Worm (Caenorhabditis elegans) whole organism, late embryonic: Measurements from ENCODE around the gene F44G4.3.
A peak's percentile ranks its signal among the peaks of the same experiment; 100 is the strongest.

Experiments used
- F13H6.1 ChIP-seq: sonication (generic microtip); optimal IDR thresholded peaks from 2 replicates; lab custom pipeline; 2016; ENCODE audit warnings: missing genetic modification characterization, missing compliant biosample characterization
- K02D7.2 ChIP-seq: sonication (generic microtip); optimal IDR thresholded peaks from 2 replicates; lab custom pipeline; 2017; ENCODE audit warnings: mild to moderate bottlenecking, missing genetic modification characterization, missing compliant biosample characterization
- K09A11.1 ChIP-seq: sonication (generic microtip); optimal IDR thresholded peaks from 2 replicates; lab custom pipeline; 2017; ENCODE audit warnings: antibody characterized with exemption, mild to moderate bottlenecking, missing genetic modification characterization, missing compliant biosample characterization; ENCODE audit not compliant: insufficient read depth
- Y22D7AL.16 ChIP-seq: sonication (generic microtip); optimal IDR thresholded peaks from 2 replicates; lab custom pipeline; 2016; ENCODE audit warnings: missing genetic modification characterization, missing compliant biosample characterization
- ahr-1 ChIP-seq: sonication (generic microtip); optimal IDR thresholded peaks from 2 replicates; lab custom pipeline; 2016; ENCODE audit warnings: missing genetic modification characterization, missing compliant biosample characterization
- ceh-14 ChIP-seq: sonication (generic microtip); optimal IDR thresholded peaks from 2 replicates; lab custom pipeline; 2016; ENCODE audit warnings: missing genotype, missing genetic modification characterization, missing compliant biosample characterization
- ceh-18 ChIP-seq: sonication (generic microtip); optimal IDR thresholded peaks from 2 replicates; lab custom pipeline; 2016; ENCODE audit warnings: missing genetic modification characterization, missing compliant biosample characterization
- ceh-19 ChIP-seq: fragments of 200-800 bp; sonication (Bioruptor generic); optimal IDR thresholded peaks from 2 replicates; lab custom pipeline; 2018; ENCODE audit warnings: mild to moderate bottlenecking, missing genetic modification characterization, missing compliant biosample characterization
- ceh-2 ChIP-seq: sonication (generic microtip); optimal IDR thresholded peaks from 2 replicates; lab custom pipeline; 2016; ENCODE audit warnings: missing genotype, missing genetic modification characterization, missing compliant biosample characterization
- ceh-24 ChIP-seq: sonication (generic microtip); optimal IDR thresholded peaks from 2 replicates; lab custom pipeline; 2016; ENCODE audit warnings: mild to moderate bottlenecking, missing genetic modification characterization, missing compliant biosample characterization
- ceh-30 ChIP-seq: fragments of 150-350 bp; optimal IDR thresholded peaks from 2 replicates; lab custom pipeline; 2014; ENCODE audit warnings: missing biosample characterization, missing genetic modification characterization
- ceh-31 ChIP-seq: sonication (generic microtip); optimal IDR thresholded peaks from 2 replicates; lab custom pipeline; 2016; ENCODE audit warnings: missing genetic modification characterization, missing compliant biosample characterization
- ceh-34 ChIP-seq: sonication (generic microtip); optimal IDR thresholded peaks from 2 replicates; lab custom pipeline; 2016; ENCODE audit warnings: mild to moderate bottlenecking, missing genetic modification characterization, missing compliant biosample characterization
- ceh-48 ChIP-seq: sonication (generic microtip); optimal IDR thresholded peaks from 2 replicates; lab custom pipeline; 2016; ENCODE audit warnings: missing genetic modification characterization, inconsistent platforms, missing compliant biosample characterization
- ceh-6 ChIP-seq: fragments of 200-800 bp; sonication (Bioruptor generic); optimal IDR thresholded peaks from 2 replicates; lab custom pipeline; 2018; ENCODE audit warnings: mild to moderate bottlenecking, missing genetic modification characterization, missing compliant biosample characterization
- ceh-9 ChIP-seq: sonication (generic microtip); optimal IDR thresholded peaks from 2 replicates; lab custom pipeline; 2016; ENCODE audit warnings: mild to moderate bottlenecking, missing genetic modification characterization, inconsistent platforms, missing compliant biosample characterization
- dve-1 ChIP-seq: sonication (generic microtip); optimal IDR thresholded peaks from 2 replicates; lab custom pipeline; 2017; ENCODE audit warnings: antibody characterized with exemption, mild to moderate bottlenecking, missing genetic modification characterization, missing compliant biosample characterization
- elt-2 ChIP-seq: sonication (generic microtip); optimal IDR thresholded peaks from 2 replicates; lab custom pipeline; 2016; ENCODE audit warnings: missing genetic modification reagents, missing genetic modification characterization, missing compliant biosample characterization
- elt-4 ChIP-seq: sonication (generic microtip); optimal IDR thresholded peaks from 2 replicates; lab custom pipeline; 2016; ENCODE audit warnings: missing genetic modification characterization, missing compliant biosample characterization
- ets-4 ChIP-seq: sonication (generic microtip); optimal IDR thresholded peaks from 2 replicates; lab custom pipeline; 2016; ENCODE audit warnings: missing genetic modification characterization, missing compliant biosample characterization
- fkh-10 ChIP-seq: fragments of 150-350 bp; optimal IDR thresholded peaks from 2 replicates; lab custom pipeline; 2014; ENCODE audit warnings: missing biosample characterization, missing genetic modification reagents, missing genetic modification characterization
- gmeb-2 ChIP-seq: sonication (generic microtip); optimal IDR thresholded peaks from 2 replicates; lab custom pipeline; 2016; ENCODE audit warnings: missing genetic modification characterization, inconsistent platforms, missing compliant biosample characterization
- hlh-15 ChIP-seq: sonication (generic microtip); optimal IDR thresholded peaks from 2 replicates; lab custom pipeline; 2016; ENCODE audit warnings: missing genetic modification characterization, missing compliant biosample characterization
- hlh-30 ChIP-seq: sonication (generic microtip); optimal IDR thresholded peaks from 2 replicates; lab custom pipeline; 2017; ENCODE audit warnings: antibody characterized with exemption, missing genetic modification characterization, missing compliant biosample characterization; ENCODE audit not compliant: insufficient read depth
- hlh-6 ChIP-seq: sonication (generic microtip); optimal IDR thresholded peaks from 2 replicates; lab custom pipeline; 2016; ENCODE audit warnings: missing genotype, missing genetic modification characterization, missing compliant biosample characterization
- madf-2 ChIP-seq: sonication (generic microtip); optimal IDR thresholded peaks from 2 replicates; lab custom pipeline; 2017; ENCODE audit warnings: missing genetic modification characterization, missing compliant biosample characterization
- nfya-1 ChIP-seq: sonication (generic microtip); optimal IDR thresholded peaks from 2 replicates; lab custom pipeline; 2017; ENCODE audit warnings: missing genetic modification characterization, mild to moderate bottlenecking, missing compliant biosample characterization, antibody characterized with exemption, moderate library complexity
- nhr-232 ChIP-seq: sonication (generic microtip); optimal IDR thresholded peaks from 2 replicates; lab custom pipeline; 2016; ENCODE audit warnings: missing genetic modification characterization, missing compliant biosample characterization
- pat-9 ChIP-seq: fragments of 200-800 bp; sonication (Bioruptor generic); optimal IDR thresholded peaks from 2 replicates; lab custom pipeline; 2018; ENCODE audit warnings: mild to moderate bottlenecking, missing genetic modification characterization, moderate library complexity, missing compliant biosample characterization
- pha-4 ChIP-seq: fragments of 150-350 bp; optimal IDR thresholded peaks from 2 replicates; lab custom pipeline; 2018; ENCODE audit warnings: missing biosample characterization, missing genetic modification reagents, missing genetic modification characterization
- ref-2 ChIP-seq: sonication (generic microtip); optimal IDR thresholded peaks from 2 replicates; lab custom pipeline; 2016; ENCODE audit warnings: missing genetic modification characterization, missing compliant biosample characterization
- syd-9 ChIP-seq: sonication (generic microtip); optimal IDR thresholded peaks from 2 replicates; lab custom pipeline; 2016; ENCODE audit warnings: mild to moderate bottlenecking, missing genetic modification characterization, moderate library complexity, missing compliant biosample characterization
- tbx-2 ChIP-seq: sonication (generic microtip); optimal IDR thresholded peaks from 2 replicates; lab custom pipeline; 2016; ENCODE audit warnings: missing genetic modification characterization, missing compliant biosample characterization
- tbx-7 ChIP-seq: sonication (generic microtip); optimal IDR thresholded peaks from 2 replicates; lab custom pipeline; 2016; ENCODE audit warnings: missing genotype, missing genetic modification characterization, missing compliant biosample characterization
- unc-3 ChIP-seq, 2 experiments: fragments of 200-800 bp in 1 of 2; sonication (Bioruptor generic) in 1 of 2; sonication (generic microtip) in 1 of 2; conservative IDR thresholded peaks in 1 of 2; optimal IDR thresholded peaks in 1 of 2; 2 replicates each; pipeline versions ENCODE4 v1.3.6 to Lab custom; 2016 to 2022; ENCODE audit warnings: missing compliant biosample characterization in 2 of 2, missing genetic modification characterization in 2 of 2, missing genetic modification reagents in 1 of 2
- unc-42 ChIP-seq: sonication (generic microtip); optimal IDR thresholded peaks from 2 replicates; lab custom pipeline; 2016; ENCODE audit warnings: missing genotype, missing genetic modification characterization, missing compliant biosample characterization
- unc-55 ChIP-seq: sonication (generic microtip); optimal IDR thresholded peaks from 2 replicates; lab custom pipeline; 2017; ENCODE audit warnings: missing biosample characterization, missing genetic modification reagents, missing genetic modification characterization
- unc-86 ChIP-seq: sonication (generic microtip); optimal IDR thresholded peaks from 2 replicates; lab custom pipeline; 2016; ENCODE audit warnings: missing genetic modification characterization, missing compliant biosample characterization
- zip-5 ChIP-seq: sonication (generic microtip); optimal IDR thresholded peaks from 2 replicates; lab custom pipeline; 2016; ENCODE audit warnings: missing genetic modification characterization, missing compliant biosample characterization

Gene F44G4.3

ce11 chrII:8987962-8988361, 9.5 kb downstream of the F44G4.3 start, which contains the start of gene C18E9.8:
C18E9.8 (minus strand) TSS chrII:8988062.
- TF ChIP-seq pat-9 (tag; lab: Kevin White, UChicago) (no peak), ceh-24 (no peak), ceh-48 (no peak)

ce11 chrII:8982683-8983082, 14.8 kb downstream of the F44G4.3 start, which contains the start of gene C18E9.7:
C18E9.7 (minus strand) TSS chrII:8982783.
- TF ChIP-seq hlh-6 (tag; lab: Kevin White, UChicago) = no peak
- no peak for TF ChIP-seq fkh-10 (GFP tag; lab: Kevin White, UChicago)
- TF ChIP-seq Y22D7AL.16 (tag; lab: Kevin White, UChicago) = no peak
- no peak for TF ChIP-seq pha-4

- peak; percentile 5 for TF ChIP-seq elt-2
- no peak for TF ChIP-seq ahr-1 (tag; lab: Kevin White, UChicago)
Observed at ce11 chrII:8973516-8974043, 23.9 kb downstream of the F44G4.3 start, which contains the start of gene tomm-40. tomm-40 (minus strand) TSS chrII:8973566.

- TF ChIP-seq tbx-2 (peak; percentile 28), ceh-24 (no peak), ceh-31 (peak; percentile 76), hlh-15 (tag; lab: Kevin White, UChicago) (no peak), nfya-1 (tag; lab: Kevin White, UChicago) (peak; percentile 67), unc-3 (GFP tag; conservative IDR thresholded peaks at IDR 0.05; lab: Robert Waterston, UW) (no peak), unc-3 (tag; optimal IDR thresholded peaks at IDR 0.05; lab: Kevin White, UChicago) (peak; percentile 48), ceh-19 (GFP tag; lab: Kevin White, UChicago) (peak; percentile 34), ceh-34 (tag; lab: Kevin White, UChicago) (peak; percentile 66), ceh-48 (peak; percentile 24), gmeb-2 (tag; lab: Kevin White, UChicago) (no peak), syd-9 (tag; lab: Kevin White, UChicago) (peak; percentile 34), K09A11.1 (tag; lab: Kevin White, UChicago) (peak; percentile 1), F13H6.1 (no peak), ets-4 (tag; lab: Kevin White, UChicago) (no peak), zip-5 (tag; lab: Kevin White, UChicago) (peak; percentile 19), ceh-2 (peak; percentile 24), ahr-1 (tag; lab: Kevin White, UChicago) (no peak), ceh-6 (no peak), nhr-232 (tag; lab: Kevin White, UChicago) (peak; percentile 0), unc-42 (tag; lab: Kevin White, UChicago) (peak; percentile 67), ceh-9 (tag; lab: Kevin White, UChicago) (no peak), ceh-30 (tag; lab: Kevin White, UChicago) (no peak), ref-2 (peak; percentile 62), K02D7.2 (tag; lab: Kevin White, UChicago) (peak; percentile 6), elt-2 (peak; percentile 26), ceh-18 (tag; lab: Kevin White, UChicago) (peak; percentile 47), ceh-14 (tag; lab: Kevin White, UChicago) (peak; percentile 38), tbx-7 (peak; percentile 14), dve-1 (peak; percentile 28), elt-4 (no peak), hlh-30 (tag; lab: Kevin White, UChicago) (peak; percentile 21), madf-2 (tag; lab: Kevin White, UChicago) (peak; percentile 8), unc-55 (GFP tag; lab: Kevin White, UChicago) (no peak), unc-86 (peak; percentile 35)
Observed at ce11 chrII:8969251-8970183, 27.9 kb downstream of the F44G4.3 start, which contains the start of the genes szy-20 and C18E9.5. szy-20 (minus strand) TSS chrII:8969333. C18E9.5 (plus strand) TSS chrII:8969980.
